Worm (Caenorhabditis elegans) whole organism, late embryonic: ENCODE measurements around the gene F58H1.2.

Experiments used
- che-1 ChIP-seq: sonication (generic microtip); optimal IDR thresholded peaks from 2 replicates; lab custom pipeline; 2016; ENCODE audit warnings: mild to moderate bottlenecking, missing genetic modification characterization, missing compliant biosample characterization
- elt-2 ChIP-seq: sonication (generic microtip); optimal IDR thresholded peaks from 2 replicates; lab custom pipeline; 2016; ENCODE audit warnings: missing genetic modification reagents, missing genetic modification characterization, missing compliant biosample characterization
- ets-4 ChIP-seq: sonication (generic microtip); optimal IDR thresholded peaks from 2 replicates; lab custom pipeline; 2016; ENCODE audit warnings: missing genetic modification characterization, missing compliant biosample characterization
- lim-6 ChIP-seq: sonication (generic microtip); optimal IDR thresholded peaks from 2 replicates; lab custom pipeline; 2016; ENCODE audit warnings: missing genetic modification characterization, missing compliant biosample characterization
- lin-11 ChIP-seq: fragments of 200-800 bp; sonication (Bioruptor generic); optimal IDR thresholded peaks from 2 replicates; lab custom pipeline; 2018; ENCODE audit warnings: mild to moderate bottlenecking, missing genetic modification characterization, missing compliant biosample characterization
- mec-3 ChIP-seq: sonication (generic microtip); optimal IDR thresholded peaks from 2 replicates; lab custom pipeline; 2016; ENCODE audit warnings: borderline replicate concordance, missing genetic modification characterization, missing compliant biosample characterization
- nfya-1 ChIP-seq: sonication (generic microtip); optimal IDR thresholded peaks from 2 replicates; lab custom pipeline; 2017; ENCODE audit warnings: missing genetic modification characterization, mild to moderate bottlenecking, missing compliant biosample characterization, antibody characterized with exemption, moderate library complexity
- pax-1 ChIP-seq: fragments of 150-350 bp; optimal IDR thresholded peaks from 2 replicates; lab custom pipeline; 2014; ENCODE audit warnings: missing biosample characterization, missing genetic modification characterization
- unc-42 ChIP-seq: sonication (generic microtip); optimal IDR thresholded peaks from 2 replicates; lab custom pipeline; 2016; ENCODE audit warnings: missing genotype, missing genetic modification characterization, missing compliant biosample characterization
- unc-55 ChIP-seq: sonication (generic microtip); optimal IDR thresholded peaks from 2 replicates; lab custom pipeline; 2017; ENCODE audit warnings: missing biosample characterization, missing genetic modification reagents, missing genetic modification characterization

DNA sequence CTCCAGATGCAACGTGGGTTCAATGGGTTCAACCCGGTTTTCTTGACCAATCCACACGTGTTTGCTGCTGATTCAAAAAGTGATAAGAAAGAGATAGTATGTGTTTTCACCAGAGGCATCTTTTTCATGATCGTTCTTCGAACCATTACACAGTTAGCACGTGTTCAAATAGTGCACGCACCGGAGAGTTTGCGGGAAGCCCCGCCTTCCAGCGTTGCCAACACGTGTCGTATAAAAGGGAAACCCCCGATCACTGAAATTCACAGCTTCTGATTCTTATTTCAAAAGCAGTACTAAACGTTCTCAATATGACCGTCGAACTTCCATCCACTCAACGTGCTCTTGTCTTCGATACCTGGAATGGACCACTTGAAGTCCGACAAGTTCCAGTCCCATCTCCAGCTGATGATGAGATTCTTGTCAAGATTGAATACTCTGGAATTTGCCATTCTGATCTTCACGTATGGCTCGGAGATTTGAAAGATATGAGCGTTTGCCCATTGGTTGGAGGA is 40.9 kb upstream of the F58H1.2 start, which contains the start of gene adh-1:
- TF ChIP-seq nfya-1, result no peak
- no peak for TF ChIP-seq lim-6 (tag; lab: Kevin White, UChicago)
- no peak for TF ChIP-seq che-1 (tag; lab: Kevin White, UChicago)
- no peak for TF ChIP-seq mec-3
- no peak for TF ChIP-seq lin-11 (tag; lab: Kevin White, UChicago)
- no peak for TF ChIP-seq unc-55 (GFP tag; lab: Kevin White, UChicago)
- no peak for TF ChIP-seq ets-4 (tag; lab: Kevin White, UChicago)
- TF ChIP-seq pax-1 (tag; lab: Kevin White, UChicago), result no peak
- TF ChIP-seq unc-42 (tag; lab: Kevin White, UChicago), result no peak
- TF ChIP-seq elt-2 (tag; lab: Kevin White, UChicago), result no peak
